Fruit fly (Drosophila melanogaster): ENCODE results near the gene CG6675.

Gene CG6675

dm6 chr2L:22148713-22149112, 39.9 kb downstream of the CG6675 start:
- TF ChIP-seq CG33017 (tag; optimal IDR thresholded peaks at IDR 0.05) (no peak), toe (GFP tag; optimal IDR thresholded peaks at IDR 0.05) (no peak), Mnt (GFP tag; optimal IDR thresholded peaks at IDR 0.05) (no peak), kay (GFP tag; ENCODE audit: borderline replicate concordance) (peak; percentile 89), CG14711 (tag; optimal IDR thresholded peaks at IDR 0.05) (peak; percentile 7), Crg-1 (GFP tag; optimal IDR thresholded peaks at IDR 0.05) (no peak), tj (GFP tag; optimal IDR thresholded peaks at IDR 0.05) (peak; percentile 27)

- TF ChIP-seq toe (GFP tag; optimal IDR thresholded peaks at IDR 0.05) = no peak
- no peak for TF ChIP-seq ovo (GFP tag; optimal IDR thresholded peaks at IDR 0.05)
- no peak for TF ChIP-seq Clk (GFP tag; optimal IDR thresholded peaks at IDR 0.05)
- no peak for TF ChIP-seq CG7101 (tag; optimal IDR thresholded peaks at IDR 0.05)
- no peak for TF ChIP-seq CG1620 (GFP tag; optimal IDR thresholded peaks at IDR 0.05)
- TF ChIP-seq CG14711 (tag; optimal IDR thresholded peaks at IDR 0.05) = no peak
- no peak for TF ChIP-seq CG33017 (tag; optimal IDR thresholded peaks at IDR 0.05)
- TF ChIP-seq Crg-1 (GFP tag; optimal IDR thresholded peaks at IDR 0.05) = no peak
- no peak for TF ChIP-seq cnc (optimal IDR thresholded peaks at IDR 0.05)
- TF ChIP-seq tj (GFP tag; optimal IDR thresholded peaks at IDR 0.05) = no peak
- no peak for TF ChIP-seq CG12768 (GFP tag; optimal IDR thresholded peaks at IDR 0.05)
- TF ChIP-seq kay (GFP tag; ENCODE audit: borderline replicate concordance) = no peak
- TF ChIP-seq CG11617 (GFP tag; optimal IDR thresholded peaks at IDR 0.05) = no peak
- no peak for TF ChIP-seq bab1 (GFP tag; optimal IDR thresholded peaks at IDR 0.05)
- TF ChIP-seq pad (GFP tag; optimal IDR thresholded peaks at IDR 0.05) = no peak
- TF ChIP-seq Mnt (GFP tag; optimal IDR thresholded peaks at IDR 0.05) = no peak
- no peak for TF ChIP-seq CG5204 (GFP tag; optimal IDR thresholded peaks at IDR 0.05)
- TF ChIP-seq CG7045 (GFP tag; optimal IDR thresholded peaks at IDR 0.05) = no peak
Measured at dm6 chr2L:22151323-22151722, 42.6 kb downstream of the CG6675 start, which contains the start of gene dunk. dunk (plus strand) TSS chr2L:22151623.

dm6 chr2L:22153246-22153645, 44.5 kb downstream of the CG6675 start:
- no peak for TF ChIP-seq CG14711 (tag; optimal IDR thresholded peaks at IDR 0.05)
- no peak for TF ChIP-seq kay (GFP tag; ENCODE audit: borderline replicate concordance)
- TF ChIP-seq cnc (optimal IDR thresholded peaks at IDR 0.05) = no peak
- TF ChIP-seq Clk (GFP tag; optimal IDR thresholded peaks at IDR 0.05) = no peak
- no peak for TF ChIP-seq Hr96 (GFP tag; optimal IDR thresholded peaks at IDR 0.05)
- TF ChIP-seq pad (GFP tag; optimal IDR thresholded peaks at IDR 0.05) = no peak
- no peak for TF ChIP-seq tj (GFP tag; optimal IDR thresholded peaks at IDR 0.05)
- TF ChIP-seq CG1620 (GFP tag; optimal IDR thresholded peaks at IDR 0.05) = no peak

- no peak for TF ChIP-seq Crg-1 (GFP tag; optimal IDR thresholded peaks at IDR 0.05)
- peak; percentile 67 for TF ChIP-seq kay (GFP tag; ENCODE audit: borderline replicate concordance)
Measured at dm6 chr2L:22159800-22160199, 51.0 kb downstream of the CG6675 start.

Measured in whole organism, adult.